Fruit fly (Drosophila melanogaster): ENCODE data around the gene CG8036.

dm6 chr3R:8704669-8705068 is 37.0 kb downstream of the CG8036 start:
- TF ChIP-seq Eip78C (GFP tag) = no peak
- no peak for TF ChIP-seq salr (GFP tag; optimal IDR thresholded peaks at IDR 0.05)
- TF ChIP-seq pdm3 (GFP tag; optimal IDR thresholded peaks at IDR 0.05) = no peak
